Worm (Caenorhabditis elegans) whole organism, L4/young adult: ENCODE data around the gene rgs-3.

Experiments
- W03F9.2 ChIP-seq: fragments of 150-350 bp; optimal IDR thresholded peaks from 2 replicates; lab custom pipeline; 2014; ENCODE audit warnings: missing biosample characterization, missing genetic modification characterization
- him-1 ChIP-seq: sonication (generic microtip); optimal IDR thresholded peaks from 2 replicates; lab custom pipeline; 2016; ENCODE audit warnings: missing genotype, missing genetic modification reagents, missing genetic modification characterization, missing compliant biosample characterization

- TF ChIP-seq W03F9.2 (tag; lab: Kevin White, UChicago) (no peak), him-1 (tag; lab: Kevin White, UChicago) (no peak)
These were observed 2.2 kb upstream of the rgs-3 start, which contains the start of the genes tpp-2 and rbbp-5 for ce11 chrII:6097441-6097840.
